Worm (Caenorhabditis elegans) whole organism, young adult: ENCODE results near the gene F17C11.2.

Source experiments
- D2030.7 ChIP-seq: fragments of 200-800 bp; sonication (Bioruptor generic); IDR thresholded peaks from 2 replicates; pipeline ENCODE4 v1.3.6; 2022; ENCODE audit warnings: missing genetic modification reagents, missing genetic modification characterization, missing compliant biosample characterization
- F52B5.7 ChIP-seq: sonication (generic microtip); optimal IDR thresholded peaks from 2 replicates; lab custom pipeline; 2016; ENCODE audit warnings: mild to moderate bottlenecking, missing genetic modification characterization, missing compliant biosample characterization
- attf-6 ChIP-seq: fragments of 200-800 bp; sonication (Bioruptor generic); IDR thresholded peaks from 2 replicates; pipeline ENCODE4 v1.3.6; 2022; ENCODE audit warnings: missing genetic modification reagents, missing genetic modification characterization, missing compliant biosample characterization
- cebp-1 ChIP-seq, 2 experiments: fragments of 200-800 bp in 1 of 2; sonication (Bioruptor generic) in 1 of 2; sonication (generic microtip) in 1 of 2; IDR thresholded peaks in 1 of 2; optimal IDR thresholded peaks in 1 of 2; 2 replicates each; pipeline versions ENCODE4 v1.3.6 to Lab custom; 2017 to 2022; ENCODE audit warnings: missing compliant biosample characterization in 2 of 2, missing genetic modification characterization in 2 of 2, mild to moderate bottlenecking in 1 of 2, missing genetic modification reagents in 1 of 2, moderate library complexity in 1 of 2
- nhr-27 ChIP-seq: fragments of 200-800 bp; sonication (Bioruptor generic); optimal IDR thresholded peaks from 2 replicates; lab custom pipeline; 2018; ENCODE audit warnings: mild to moderate bottlenecking, missing genetic modification characterization, moderate library complexity, missing compliant biosample characterization
- sea-2 ChIP-seq: fragments of 200-800 bp; sonication (Bioruptor generic); IDR thresholded peaks from 2 replicates; pipeline ENCODE4 v1.3.6; 2022; ENCODE audit warnings: missing genetic modification characterization, missing compliant biosample characterization
- ztf-18 ChIP-seq: sonication (generic microtip); optimal IDR thresholded peaks from 2 replicates; lab custom pipeline; 2016; ENCODE audit warnings: missing genotype, mild to moderate bottlenecking, missing genetic modification characterization, missing compliant biosample characterization
- ztf-28 ChIP-seq: fragments of 200-800 bp; sonication (Bioruptor generic); IDR thresholded peaks from 2 replicates; pipeline ENCODE4 v1.3.6; 2022; ENCODE audit warnings: missing genetic modification reagents, missing genetic modification characterization, missing compliant biosample characterization
- ztf-3 ChIP-seq: fragments of 200-800 bp; sonication (Bioruptor generic); optimal IDR thresholded peaks from 2 replicates; lab custom pipeline; 2018; ENCODE audit warnings: mild to moderate bottlenecking, missing genetic modification characterization, missing compliant biosample characterization

F17C11.2 gene

DNA sequence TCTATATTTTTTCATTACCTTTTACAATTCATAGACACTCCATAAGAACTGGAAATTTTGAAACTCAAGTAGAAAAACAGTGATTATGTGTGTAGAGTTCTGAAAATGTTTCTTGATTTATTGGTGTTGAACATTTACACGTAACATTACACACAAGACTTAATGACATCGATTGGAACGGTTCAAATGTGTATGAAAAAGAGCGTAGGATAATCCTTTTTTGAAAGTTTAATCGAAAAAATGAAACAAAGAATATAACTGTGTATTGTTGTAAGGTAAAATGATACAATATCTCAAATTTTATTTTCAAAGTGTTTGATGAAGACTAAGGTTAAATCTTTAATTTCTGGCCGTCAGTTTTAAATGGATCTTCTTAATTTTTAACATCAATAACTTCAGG, 33.1 kb downstream of the F17C11.2 start, which contains the start of gene fig-1:
fig-1 (minus strand) TSS at position 101 of the 400 bp plus-strand sequence.
- TF ChIP-seq F52B5.7 (tag; lab: Kevin White, UChicago) (no peak), sea-2 (GFP tag; lab: Robert Waterston, UW) (no peak), attf-6 (GFP tag; lab: Robert Waterston, UW) (no peak), ztf-3 (GFP tag; lab: Kevin White, UChicago) (no peak), nhr-27 (tag; lab: Kevin White, UChicago) (no peak), D2030.7 (GFP tag; lab: Robert Waterston, UW) (no peak)

DNA sequence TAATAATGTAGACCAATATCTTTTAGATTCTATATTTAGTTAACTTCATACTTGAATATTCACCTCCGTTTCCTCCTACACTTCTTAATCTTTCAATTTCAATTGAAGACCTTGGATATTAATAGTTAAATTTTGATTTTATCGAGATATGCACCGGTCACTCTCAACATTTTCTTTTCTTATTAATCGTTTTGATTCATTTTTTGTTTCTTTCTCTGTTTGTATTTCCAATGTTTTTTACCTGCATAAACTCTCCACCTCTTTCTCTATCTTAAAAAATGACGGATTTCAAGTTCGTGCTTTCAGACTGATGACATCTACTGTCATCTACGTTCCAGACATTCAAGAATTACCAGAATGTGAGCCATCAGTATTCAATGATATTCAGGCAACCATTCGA, 43.8 kb downstream of the F17C11.2 start, which contains the start of gene frpr-9:
frpr-9 (plus strand) TSS at position 301 of the 400 bp plus-strand sequence.
- TF ChIP-seq ztf-28 (GFP tag; lab: Robert Waterston, UW) (no peak), ztf-18 (no peak), cebp-1 (GFP tag; IDR thresholded peaks at IDR 0.05; lab: Robert Waterston, UW) (no peak), cebp-1 (tag; optimal IDR thresholded peaks at IDR 0.05; lab: Kevin White, UChicago) (no peak)
